Fruit fly (Drosophila melanogaster) Kc167 (cell line): Measurements from ENCODE around the gene PolrMT.

ENCODE experiments used
- Sin3A ChIP-seq: fragments of >200 bp; optimal IDR thresholded peaks from 2 replicates; lab custom pipeline; 2018; ENCODE audit warnings: missing external identifiers
- insv ChIP-seq: fragments of >200 bp; optimal IDR thresholded peaks from 3 replicates; lab custom pipeline; 2018; ENCODE audit warnings: missing external identifiers
- psq ChIP-seq: fragments of >200 bp; optimal IDR thresholded peaks from 2 replicates; lab custom pipeline; 2017; ENCODE audit warnings: missing external identifiers
- ttk ChIP-seq: sonication (Bioruptor generic); optimal IDR thresholded peaks from 2 replicates; lab custom pipeline; 2017; ENCODE audit warnings: missing external identifiers

DNA sequence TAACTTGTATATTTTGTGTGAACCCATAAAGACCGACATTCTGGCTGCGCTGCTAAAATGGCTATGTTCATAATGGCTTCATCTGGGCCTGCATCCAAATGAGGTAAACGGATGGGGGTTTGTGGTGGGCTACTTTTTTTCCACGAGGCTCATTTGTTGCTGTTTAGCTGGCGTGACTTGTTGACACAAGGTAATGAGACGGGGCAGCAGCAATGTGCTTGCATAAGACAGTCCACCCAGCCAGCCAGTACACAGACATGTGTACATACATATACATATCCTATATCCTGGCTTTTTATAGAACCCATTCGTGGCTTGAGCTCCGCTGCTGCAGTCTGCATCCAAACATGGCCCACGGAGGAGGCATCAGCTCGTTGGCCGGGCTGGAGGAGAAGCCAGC, 4.5 kb upstream of the PolrMT start, which contains the start of gene CG14340:
- TF ChIP-seq insv, result no peak
- no peak for TF ChIP-seq Sin3A (lab: Kevin White, UChicago)
- no peak for TF ChIP-seq psq (lab: Kevin White, UChicago)
- TF ChIP-seq ttk (lab: Kevin White, UChicago), result no peak
